Fruit fly (Drosophila melanogaster) whole organism, embryonic: Measurements from ENCODE around the gene CG1785.

Source experiments
- Antp ChIP-seq: fragments of 200-800 bp; sonication (Bioruptor generic); optimal IDR thresholded peaks from 3 replicates; lab custom pipeline; 2016; ENCODE audit warnings: missing biosample characterization, missing genetic modification characterization
- BEAF-32 ChIP-seq: fragments of 200-800 bp; sonication (Bioruptor generic); optimal IDR thresholded peaks from 3 replicates; lab custom pipeline; 2017; ENCODE audit warnings: missing biosample characterization, missing genetic modification characterization, mild to moderate bottlenecking, moderate library complexity, missing genetic modification reagents
- CG10209 ChIP-seq: fragments of 200-800 bp; sonication (Bioruptor generic); optimal IDR thresholded peaks from 3 replicates; lab custom pipeline; 2017; ENCODE audit warnings: missing biosample characterization, mild to moderate bottlenecking, missing genetic modification characterization, missing genetic modification reagents
- CG1024 ChIP-seq: fragments of 200-800 bp; sonication (Bioruptor generic); IDR thresholded peaks from 2 replicates; pipeline ENCODE4 v1.3.6; 2022; ENCODE audit warnings: missing biosample characterization, missing genetic modification characterization
- CG11695 ChIP-seq: fragments of 200-800 bp; sonication (Bioruptor generic); IDR thresholded peaks from 3 replicates; pipeline ENCODE4 v1.3.6; 2022; ENCODE audit warnings: missing biosample characterization, missing genetic modification characterization
- CG13775 ChIP-seq: fragments of 200-800 bp; sonication (Bioruptor generic); optimal IDR thresholded peaks from 3 replicates; lab custom pipeline; 2017; ENCODE audit warnings: missing biosample characterization, mild to moderate bottlenecking, missing genetic modification characterization
- CG2129 ChIP-seq: fragments of 200-800 bp; sonication (Bioruptor generic); IDR thresholded peaks from 2 replicates; pipeline ENCODE4 v1.3.6; 2022; ENCODE audit warnings: missing biosample characterization, missing genetic modification characterization; ENCODE audit not compliant: partially characterized antibody
- CG30020 ChIP-seq: fragments of 200-800 bp; optimal IDR thresholded peaks from 2 replicates; lab custom pipeline; 2019; ENCODE audit warnings: missing biosample characterization, mild to moderate bottlenecking, missing genetic modification characterization, moderate library complexity
- CG5245 ChIP-seq: fragments of 200-800 bp; sonication (Bioruptor generic); optimal IDR thresholded peaks from 3 replicates; lab custom pipeline; 2016; ENCODE audit warnings: missing biosample characterization, missing genetic modification characterization
- CG8089 ChIP-seq: fragments of 200-800 bp; sonication (Bioruptor generic); optimal IDR thresholded peaks from 3 replicates; lab custom pipeline; 2016; ENCODE audit warnings: missing biosample characterization, missing genetic modification characterization
- CG9727 ChIP-seq: fragments of 200-800 bp; sonication (Bioruptor generic); optimal IDR thresholded peaks from 3 replicates; lab custom pipeline; 2017; ENCODE audit warnings: missing biosample characterization, mild to moderate bottlenecking, missing genetic modification characterization
- CrebB ChIP-seq: fragments of 200-800 bp; sonication (Bioruptor generic); optimal IDR thresholded peaks from 3 replicates; lab custom pipeline; 2018; ENCODE audit warnings: missing biosample characterization, mild to moderate bottlenecking, missing genetic modification characterization
- D ChIP-seq, 2 experiments: fragments of 200-800 bp in 1 of 2; fragments of >200 bp in 1 of 2; sonication (Bioruptor generic) in 1 of 2; optimal IDR thresholded peaks; 2 replicates in 1 of 2; 3 replicates in 1 of 2; lab custom pipeline; 2017; ENCODE audit warnings: mild to moderate bottlenecking in 1 of 2, missing biosample characterization in 1 of 2, missing genetic modification characterization in 1 of 2, missing genetic modification reagents in 1 of 2
- Ets65A ChIP-seq: fragments of 200-800 bp; sonication (Bioruptor generic); peaks from one replicate; lab custom pipeline; 2016; ENCODE audit warnings: missing biosample characterization, missing genetic modification characterization
- Ets97D ChIP-seq: fragments of 200-800 bp; sonication (Bioruptor generic); optimal IDR thresholded peaks from 3 replicates; lab custom pipeline; 2016; ENCODE audit warnings: missing biosample characterization, missing genetic modification characterization
- Hey ChIP-seq: fragments of 200-800 bp; sonication (Bioruptor generic); optimal IDR thresholded peaks from 3 replicates; lab custom pipeline; 2018; ENCODE audit warnings: missing biosample characterization, mild to moderate bottlenecking, missing genetic modification characterization
- Med ChIP-seq: fragments of 200-800 bp; sonication (Bioruptor generic); peaks from one replicate; lab custom pipeline; 2016; ENCODE audit warnings: missing biosample characterization, missing genetic modification characterization, mild to moderate bottlenecking, inconsistent platforms, moderate library complexity
- NC2β ChIP-seq: fragments of 200-800 bp; sonication (Bioruptor generic); optimal IDR thresholded peaks from 2 replicates; lab custom pipeline; 2016; ENCODE audit warnings: missing biosample characterization, missing genetic modification characterization
- Optix ChIP-seq: fragments of 200-800 bp; sonication (Bioruptor generic); IDR thresholded peaks from 3 replicates; pipeline ENCODE4 v1.3.6; 2022; ENCODE audit warnings: missing biosample characterization, missing genetic modification characterization
- Pdp1 ChIP-seq, 2 experiments: fragments of 200-800 bp; sonication (Bioruptor generic); optimal IDR thresholded peaks; 3 replicates each; lab custom pipeline; 2016; ENCODE audit warnings: missing biosample characterization in 2 of 2, missing genetic modification characterization in 2 of 2, mild to moderate bottlenecking in 1 of 2, moderate library complexity in 1 of 2
- Rx ChIP-seq: fragments of 200-800 bp; sonication (Bioruptor generic); IDR thresholded peaks from 2 replicates; pipeline ENCODE4 v1.3.6; 2022; ENCODE audit warnings: missing biosample characterization, missing genetic modification characterization
- Sin3A ChIP-seq: fragments of >200 bp; optimal IDR thresholded peaks from 2 replicates; lab custom pipeline; 2018
- Sry-β ChIP-seq: fragments of 200-800 bp; sonication (Bioruptor generic); optimal IDR thresholded peaks from 2 replicates; lab custom pipeline; 2018; ENCODE audit warnings: missing biosample characterization, mild to moderate bottlenecking, missing genetic modification characterization, moderate library complexity
- YL-1 ChIP-seq: fragments of 200-800 bp; sonication (Bioruptor generic); optimal IDR thresholded peaks from 3 replicates; lab custom pipeline; 2017; ENCODE audit warnings: missing biosample characterization, mild to moderate bottlenecking, missing genetic modification characterization
- abd-A ChIP-seq: fragments of 200-800 bp; sonication (Bioruptor generic); optimal IDR thresholded peaks from 3 replicates; lab custom pipeline; 2019; ENCODE audit warnings: missing biosample characterization, mild to moderate bottlenecking, missing genetic modification characterization, moderate library complexity
- crol ChIP-seq: fragments of 200-800 bp; sonication (Bioruptor generic); IDR thresholded peaks from 2 replicates; pipeline ENCODE4 v1.3.6; 2022; ENCODE audit warnings: missing biosample characterization, missing genetic modification characterization
- crp ChIP-seq, 2 experiments: fragments of 200-800 bp; sonication (Bioruptor generic); optimal IDR thresholded peaks; 2 replicates in 1 of 2; 3 replicates in 1 of 2; lab custom pipeline; 2017; ENCODE audit warnings: missing biosample characterization in 2 of 2, missing genetic modification characterization in 2 of 2, mild to moderate bottlenecking in 1 of 2, moderate library complexity in 1 of 2
- eyg ChIP-seq: fragments of 200-800 bp; sonication (Bioruptor generic); optimal IDR thresholded peaks from 3 replicates; lab custom pipeline; 2016; ENCODE audit warnings: missing biosample characterization, missing genetic modification characterization
- grn ChIP-seq: fragments of 200-800 bp; sonication (Bioruptor generic); optimal IDR thresholded peaks from 3 replicates; lab custom pipeline; 2017; ENCODE audit warnings: missing biosample characterization, missing genetic modification characterization
- inv ChIP-seq: fragments of 200-800 bp; sonication (Bioruptor generic); IDR thresholded peaks from 2 replicates; pipeline ENCODE4 v1.3.6; 2022; ENCODE audit warnings: missing biosample characterization, missing genetic modification characterization; ENCODE audit not compliant: partially characterized antibody
- jigr1 ChIP-seq: fragments of 200-800 bp; sonication (Bioruptor generic); IDR thresholded peaks from 3 replicates; pipeline ENCODE4 v1.3.6; 2022; ENCODE audit warnings: missing biosample characterization, missing genetic modification characterization
- mirr ChIP-seq: fragments of 200-800 bp; sonication (Bioruptor generic); optimal IDR thresholded peaks from 3 replicates; lab custom pipeline; 2018; ENCODE audit warnings: missing biosample characterization, mild to moderate bottlenecking, missing genetic modification characterization
- row ChIP-seq: fragments of 200-800 bp; sonication (Bioruptor generic); IDR thresholded peaks from 3 replicates; pipeline ENCODE4 v1.3.6; 2022; ENCODE audit warnings: missing biosample characterization, missing genetic modification characterization
- sim ChIP-seq: fragments of 200-800 bp; sonication (Bioruptor generic); IDR thresholded peaks from 2 replicates; pipeline ENCODE4 v1.3.6; 2022; ENCODE audit warnings: missing biosample characterization, missing genetic modification characterization
- sisA ChIP-seq: fragments of 200-800 bp; sonication (Bioruptor generic); IDR thresholded peaks from 2 replicates; pipeline ENCODE4 v1.3.6; 2022; ENCODE audit warnings: missing biosample characterization, missing genetic modification characterization
- sqz ChIP-seq: fragments of 200-800 bp; sonication (Bioruptor generic); optimal IDR thresholded peaks from 3 replicates; lab custom pipeline; 2018; ENCODE audit warnings: missing biosample characterization, mild to moderate bottlenecking, missing genetic modification characterization
- tap ChIP-seq: fragments of 200-800 bp; optimal IDR thresholded peaks from 3 replicates; lab custom pipeline; 2019; ENCODE audit warnings: missing biosample characterization, mild to moderate bottlenecking, missing genetic modification characterization, moderate library complexity
- tio ChIP-seq: fragments of 200-800 bp; sonication (Bioruptor generic); optimal IDR thresholded peaks from 2 replicates; lab custom pipeline; 2017; ENCODE audit warnings: missing biosample characterization, missing genetic modification characterization, inconsistent platforms

The CG1785 gene

DNA sequence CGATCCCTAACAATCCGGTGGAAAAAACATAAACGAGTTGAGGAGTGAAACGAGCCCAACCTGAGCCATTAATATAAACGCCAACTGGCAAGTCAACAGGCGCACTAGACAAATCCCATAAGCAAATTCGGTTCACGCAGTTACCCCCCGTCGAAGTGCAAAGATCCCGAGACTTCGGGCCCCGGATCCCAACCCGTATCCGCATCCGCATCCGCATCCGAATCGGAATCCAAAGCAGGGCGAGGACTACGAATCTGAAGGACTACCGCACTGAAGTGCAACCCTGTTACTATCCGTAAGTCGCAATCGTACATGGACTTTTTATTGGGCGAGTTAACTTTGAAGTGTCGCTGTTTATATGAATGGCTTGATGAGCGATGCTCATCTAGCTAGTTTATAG is 10.1 kb downstream of the CG1785 start (continued):
- TF ChIP-seq Med (GFP tag; lab: Kevin White, UChicago) (no peak), CG13775 (peak; percentile 88), NC2β (GFP tag; lab: Kevin White, UChicago) (no peak), inv (GFP tag; lab: Robert Waterston, UW) (no peak), YL-1 (GFP tag; lab: Kevin White, UChicago) (no peak), CG9727 (no peak), CG30020 (tag; lab: Kevin White, UChicago) (no peak), Rx (GFP tag; lab: Robert Waterston, UW) (no peak), CG11695 (GFP tag; lab: Robert Waterston, UW) (no peak)

- TF ChIP-seq Sin3A (lab: Kevin White, UChicago) (no peak), Optix (GFP tag; lab: Robert Waterston, UW) (no peak), Ets65A (GFP tag; lab: Kevin White, UChicago) (peak; percentile 7), sqz (no peak), Pdp1 (GFP tag; optimal IDR thresholded peaks at IDR 0.05; lab: Kevin White, UChicago) (peak in 1 of 2 experiments; percentile 81), CG13775 (peak; percentile 18), Sry-β (GFP tag; lab: Kevin White, UChicago) (peak; percentile 87), row (GFP tag; lab: Robert Waterston, UW) (peak; percentile 1; the same call in 1 of the 3 replicates), CG8089 (GFP tag; lab: Kevin White, UChicago) (no peak), grn (GFP tag; lab: Kevin White, UChicago) (peak; percentile 24), Hey (tag; lab: Kevin White, UChicago) (peak; percentile 44)
Measured at dm6 chrX:8725238-8725637, 10.5 kb downstream of the CG1785 start.

- TF ChIP-seq crol (GFP tag; lab: Robert Waterston, UW) (peak; percentile 82), tio (no peak), crp (GFP tag; optimal IDR thresholded peaks at IDR 0.05; lab: Kevin White, UChicago) (no peak), D (optimal IDR thresholded peaks at IDR 0.05; lab: Kevin White, UChicago) (no peak), D (GFP tag; optimal IDR thresholded peaks at IDR 0.05; lab: Kevin White, UChicago) (peak; percentile 76), Hey (tag; lab: Kevin White, UChicago) (peak; percentile 39), jigr1 (GFP tag; lab: Robert Waterston, UW) (no peak), sisA (GFP tag; lab: Robert Waterston, UW) (no peak), abd-A (tag; lab: Kevin White, UChicago) (peak; percentile 54), BEAF-32 (no peak), Ets97D (GFP tag; lab: Kevin White, UChicago) (no peak), tap (peak; percentile 58), CG10209 (GFP tag; lab: Kevin White, UChicago) (no peak), CG2129 (no peak), mirr (GFP tag; lab: Kevin White, UChicago) (peak; percentile 14), Antp (GFP tag; lab: Kevin White, UChicago) (no peak), sim (no peak), eyg (GFP tag; lab: Kevin White, UChicago) (no peak), sqz (no peak), CG1024 (no peak), CG5245 (GFP tag; lab: Kevin White, UChicago) (no peak), CrebB (tag; lab: Kevin White, UChicago) (no peak)
Measured at dm6 chrX:8726816-8727215, 12.1 kb downstream of the CG1785 start.
